Fruit fly (Drosophila melanogaster) whole organism, adult: Measurements from ENCODE around the gene CG11756.

Experiments used
- CG14711 ChIP-seq: fragments of 200-800 bp; sonication (Bioruptor generic); optimal IDR thresholded peaks from 2 replicates; lab custom pipeline; 2018; ENCODE audit warnings: missing biosample characterization, mild to moderate bottlenecking, missing genetic modification characterization, moderate library complexity
- CG33017 ChIP-seq: fragments of 200-800 bp; sonication (Bioruptor generic); optimal IDR thresholded peaks from 2 replicates; lab custom pipeline; 2018; ENCODE audit warnings: missing biosample characterization, mild to moderate bottlenecking, missing genetic modification characterization, moderate library complexity
- CG7101 ChIP-seq: fragments of 200-800 bp; sonication (Bioruptor generic); optimal IDR thresholded peaks from 2 replicates; lab custom pipeline; 2018; ENCODE audit warnings: missing biosample characterization, mild to moderate bottlenecking, missing genetic modification characterization, moderate library complexity
- Mnt ChIP-seq: fragments of 200-800 bp; sonication (Bioruptor generic); optimal IDR thresholded peaks from 2 replicates; lab custom pipeline; 2016; ENCODE audit warnings: missing biosample characterization, mild to moderate bottlenecking, missing genetic modification characterization

DNA sequence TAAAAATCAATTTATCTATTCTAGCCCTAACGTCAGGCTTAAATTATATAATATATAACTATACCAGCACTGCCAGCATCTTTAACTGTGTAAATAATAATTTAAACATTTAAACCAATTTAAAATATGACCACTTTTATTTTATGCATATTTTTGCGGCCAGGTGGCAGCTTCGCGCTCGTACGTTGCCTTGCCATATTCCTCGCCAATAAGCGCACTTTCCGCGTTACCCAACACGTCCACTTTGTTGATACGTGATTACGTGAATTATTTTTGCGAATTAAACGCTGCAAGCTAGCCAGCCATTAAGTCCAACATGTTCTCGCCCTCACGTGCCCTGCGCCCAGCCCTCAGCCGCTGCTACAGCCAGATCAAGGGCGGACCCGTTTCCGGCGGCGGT is 1.9 kb downstream of the CG11756 start, which contains the start of gene NdufV3:
- TF ChIP-seq CG33017, result no peak
- TF ChIP-seq Mnt (GFP tag; lab: Kevin White, UChicago), result peak; percentile 75
- peak; percentile 69 for TF ChIP-seq CG7101 (tag; lab: Kevin White, UChicago)
- peak; percentile 66 for TF ChIP-seq CG14711
